Worm (Caenorhabditis elegans): ENCODE data around the gene mlh-1.

ce11 chrIII:13542458-13542857 lies 28.1 kb upstream of the mlh-1 start:
- no peak for TF ChIP-seq unc-86 (tag; optimal IDR thresholded peaks at IDR 0.05)
- no peak for TF ChIP-seq sdc-2 (tag; optimal IDR thresholded peaks at IDR 0.05)
- TF ChIP-seq ceh-31 (tag; optimal IDR thresholded peaks at IDR 0.05), result no peak
- no peak for TF ChIP-seq ceh-22 (tag; optimal IDR thresholded peaks at IDR 0.05)
- TF ChIP-seq ama-1 (optimal IDR thresholded peaks at IDR 0.05), result no peak
- TF ChIP-seq ceh-34 (tag; optimal IDR thresholded peaks at IDR 0.05), result no peak

Data from whole organism, late embryonic.